Worm (Caenorhabditis elegans) whole organism, mixed stage, embryonic: ENCODE data around the gene glb-11.
A peak's percentile ranks its signal among the peaks of the same experiment; 100 is the strongest.

Experiments
- M03D4.4 ChIP-seq: sonication (generic microtip); optimal IDR thresholded peaks from 2 replicates; lab custom pipeline; 2017; ENCODE audit warnings: mild to moderate bottlenecking, missing genetic modification characterization, missing compliant biosample characterization
- bed-3 ChIP-seq: fragments of 200-800 bp; sonication (Bioruptor generic); optimal IDR thresholded peaks from 3 replicates; lab custom pipeline; 2018; ENCODE audit warnings: mild to moderate bottlenecking, missing genetic modification characterization, moderate library complexity, missing compliant biosample characterization
- blmp-1 ChIP-seq: fragments of 150-350 bp; optimal IDR thresholded peaks from 2 replicates; lab custom pipeline; 2014; ENCODE audit warnings: missing biosample characterization, missing genetic modification characterization
- ceh-39 ChIP-seq: fragments of 150-350 bp; optimal IDR thresholded peaks from 2 replicates; lab custom pipeline; 2014; ENCODE audit warnings: missing biosample characterization, missing genetic modification characterization
- ceh-43 ChIP-seq: fragments of 200-800 bp; sonication (Bioruptor generic); optimal IDR thresholded peaks from 2 replicates; lab custom pipeline; 2018; ENCODE audit warnings: mild to moderate bottlenecking, missing genetic modification characterization, moderate library complexity, missing compliant biosample characterization
- ceh-83 ChIP-seq: fragments of 200-800 bp; sonication (Bioruptor generic); optimal IDR thresholded peaks from 2 replicates; lab custom pipeline; 2018; ENCODE audit warnings: mild to moderate bottlenecking, missing genetic modification characterization, missing compliant biosample characterization
- ces-1 ChIP-seq: fragments of 150-350 bp; optimal IDR thresholded peaks from 2 replicates; lab custom pipeline; 2014; ENCODE audit warnings: missing biosample characterization, missing genetic modification reagents, missing genetic modification characterization
- cnd-1 ChIP-seq: fragments of 200-800 bp; sonication (Bioruptor generic); optimal IDR thresholded peaks from 2 replicates; lab custom pipeline; 2018; ENCODE audit warnings: mild to moderate bottlenecking, missing genetic modification characterization, missing compliant biosample characterization
- drap-1 ChIP-seq: fragments of 200-800 bp; sonication (Bioruptor generic); optimal IDR thresholded peaks from 3 replicates; lab custom pipeline; 2018; ENCODE audit warnings: mild to moderate bottlenecking, missing genetic modification characterization, missing compliant biosample characterization
- elt-3 ChIP-seq: fragments of 150-350 bp; optimal IDR thresholded peaks from 2 replicates; lab custom pipeline; 2014; ENCODE audit warnings: missing biosample characterization, missing genetic modification characterization
- flh-1 ChIP-seq: fragments of 200-800 bp; sonication (Bioruptor generic); optimal IDR thresholded peaks from 2 replicates; lab custom pipeline; 2018; ENCODE audit warnings: mild to moderate bottlenecking, missing genetic modification characterization, moderate library complexity, missing compliant biosample characterization
- ham-2 ChIP-seq: fragments of 200-800 bp; sonication (Bioruptor generic); optimal IDR thresholded peaks from 2 replicates; lab custom pipeline; 2018; ENCODE audit warnings: mild to moderate bottlenecking, missing genetic modification characterization, missing compliant biosample characterization
- hlh-1 ChIP-seq: fragments of 150-350 bp; optimal IDR thresholded peaks from 2 replicates; lab custom pipeline; 2014; ENCODE audit warnings: missing biosample characterization, missing genetic modification reagents, missing genetic modification characterization
- lin-13 ChIP-seq: fragments of 150-350 bp; optimal IDR thresholded peaks from 2 replicates; lab custom pipeline; 2014; ENCODE audit warnings: missing biosample characterization, missing genetic modification characterization
- lin-32 ChIP-seq: fragments of 200-800 bp; sonication (Bioruptor generic); optimal IDR thresholded peaks from 2 replicates; lab custom pipeline; 2018; ENCODE audit warnings: mild to moderate bottlenecking, missing genetic modification characterization, missing compliant biosample characterization
- lsy-2 ChIP-seq: fragments of 150-350 bp; optimal IDR thresholded peaks from 2 replicates; lab custom pipeline; 2014; ENCODE audit warnings: missing biosample characterization, missing genetic modification characterization
- mab-5 ChIP-seq: fragments of 150-350 bp; optimal IDR thresholded peaks from 2 replicates; lab custom pipeline; 2014; ENCODE audit warnings: missing biosample characterization, missing genetic modification characterization
- mep-1 ChIP-seq: fragments of 150-350 bp; optimal IDR thresholded peaks from 2 replicates; lab custom pipeline; 2017; ENCODE audit warnings: missing biosample characterization, missing genetic modification reagents, missing genetic modification characterization, inconsistent platforms
- mls-2 ChIP-seq: sonication (generic microtip); optimal IDR thresholded peaks from 2 replicates; lab custom pipeline; 2016; ENCODE audit warnings: mild to moderate bottlenecking, missing genetic modification characterization, moderate library complexity, missing compliant biosample characterization
- nhr-12 ChIP-seq: fragments of 150-350 bp; optimal IDR thresholded peaks from 2 replicates; lab custom pipeline; 2014; ENCODE audit warnings: missing biosample characterization, missing genetic modification characterization
- nhr-2 ChIP-seq: fragments of 150-350 bp; optimal IDR thresholded peaks from 2 replicates; lab custom pipeline; 2014; ENCODE audit warnings: missing biosample characterization, missing genetic modification characterization
- nhr-237 ChIP-seq: fragments of 150-350 bp; optimal IDR thresholded peaks from 2 replicates; lab custom pipeline; 2014; ENCODE audit warnings: missing biosample characterization, missing genetic modification characterization
- nhr-28 ChIP-seq: fragments of 150-350 bp; optimal IDR thresholded peaks from 2 replicates; lab custom pipeline; 2014; ENCODE audit warnings: missing biosample characterization, missing genetic modification characterization
- nhr-76 ChIP-seq: sonication (generic microtip); optimal IDR thresholded peaks from 2 replicates; lab custom pipeline; 2017; ENCODE audit warnings: missing biosample characterization, missing genetic modification characterization
- pha-4 ChIP-seq: fragments of 150-350 bp; optimal IDR thresholded peaks from 2 replicates; lab custom pipeline; 2018; ENCODE audit warnings: missing biosample characterization, missing genetic modification reagents, missing genetic modification characterization
- sem-2 ChIP-seq: fragments of 200-800 bp; sonication (Bioruptor generic); optimal IDR thresholded peaks from 2 replicates; lab custom pipeline; 2018; ENCODE audit warnings: mild to moderate bottlenecking, missing genetic modification characterization, missing compliant biosample characterization
- snpc-4 ChIP-seq: fragments of 150-350 bp; optimal IDR thresholded peaks from 2 replicates; lab custom pipeline; 2014; ENCODE audit warnings: missing biosample characterization, missing genetic modification characterization
- sptf-1 ChIP-seq: sonication (generic microtip); optimal IDR thresholded peaks from 2 replicates; lab custom pipeline; 2017; ENCODE audit warnings: mild to moderate bottlenecking, missing genetic modification characterization, moderate library complexity, missing compliant biosample characterization
- tbx-8 ChIP-seq: fragments of 200-800 bp; sonication (Bioruptor generic); optimal IDR thresholded peaks from 2 replicates; lab custom pipeline; 2018; ENCODE audit warnings: mild to moderate bottlenecking, missing genetic modification characterization, moderate library complexity, missing compliant biosample characterization
- unc-120 ChIP-seq: sonication (generic microtip); optimal IDR thresholded peaks from 2 replicates; lab custom pipeline; 2017; ENCODE audit warnings: missing genetic modification characterization, missing compliant biosample characterization; ENCODE audit not compliant: poor library complexity, severe bottlenecking
- unc-39 ChIP-seq: fragments of 150-350 bp; optimal IDR thresholded peaks from 2 replicates; lab custom pipeline; 2014; ENCODE audit warnings: missing biosample characterization, missing genetic modification characterization
- unc-62 ChIP-seq: fragments of 150-350 bp; optimal IDR thresholded peaks from 2 replicates; lab custom pipeline; 2014; ENCODE audit warnings: missing biosample characterization, missing genetic modification reagents, missing genetic modification characterization
- zip-8 ChIP-seq: fragments of 150-350 bp; optimal IDR thresholded peaks from 2 replicates; lab custom pipeline; 2014; ENCODE audit warnings: missing biosample characterization, missing genetic modification characterization
- ztf-11 ChIP-seq: fragments of 150-350 bp; optimal IDR thresholded peaks from 2 replicates; lab custom pipeline; 2014; ENCODE audit warnings: missing biosample characterization, missing genetic modification characterization

glb-11 gene

DNA sequence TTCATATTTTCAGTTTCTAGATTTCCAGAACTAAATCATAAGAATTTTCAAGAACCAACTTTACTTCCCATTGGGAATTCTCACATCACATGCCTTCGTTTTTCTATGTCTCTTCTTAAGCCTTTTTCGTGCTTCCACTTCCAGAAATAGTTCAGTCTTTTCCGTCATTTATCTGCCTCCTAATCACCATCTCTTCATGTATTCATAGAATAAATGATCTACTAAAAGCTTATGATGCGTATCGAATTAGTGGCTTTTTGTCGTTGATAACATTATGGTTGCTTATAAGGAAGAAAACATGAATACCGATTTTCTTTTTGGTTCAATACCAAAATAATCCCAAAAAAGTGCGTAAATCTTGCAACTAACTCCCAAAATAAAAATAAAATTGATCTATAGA is 37.2 kb downstream of the glb-11 start:
- TF ChIP-seq lsy-2 (tag; lab: Kevin White, UChicago) (no peak), unc-39 (tag; lab: Kevin White, UChicago) (no peak), nhr-76 (no peak), unc-120 (no peak), cnd-1 (tag; lab: Kevin White, UChicago) (no peak), ceh-39 (no peak), mls-2 (tag; lab: Kevin White, UChicago) (no peak), unc-62 (GFP tag; lab: Kevin White, UChicago) (no peak), nhr-2 (tag; lab: Kevin White, UChicago) (no peak), M03D4.4 (no peak), nhr-12 (tag; lab: Kevin White, UChicago) (no peak), ceh-43 (GFP tag; lab: Kevin White, UChicago) (no peak), mep-1 (tag; lab: Kevin White, UChicago) (no peak)

DNA sequence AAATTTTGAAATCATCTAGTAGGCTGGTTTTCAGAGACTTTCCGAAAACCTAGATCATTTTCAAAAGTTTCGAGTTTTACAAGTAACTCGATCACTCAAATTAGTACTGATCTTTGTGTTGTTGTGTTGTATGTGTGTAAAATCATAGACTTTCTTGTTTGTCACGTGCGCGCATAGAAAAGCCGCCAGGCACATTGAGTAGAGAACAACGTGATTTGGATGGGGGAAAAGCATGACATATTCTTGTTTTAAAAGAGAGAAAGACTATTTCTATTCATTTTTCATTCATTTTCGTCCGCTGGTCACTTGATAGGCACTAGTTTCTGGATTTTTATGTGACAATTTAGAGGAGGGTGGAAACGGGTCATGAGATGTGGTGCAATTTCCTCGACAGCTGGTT is 37.8 kb downstream of the glb-11 start:
- TF ChIP-seq ces-1 (GFP tag; lab: Kevin White, UChicago) (no peak), nhr-237 (tag; lab: Kevin White, UChicago) (no peak), mab-5 (tag; lab: Kevin White, UChicago) (no peak), nhr-28 (tag; lab: Kevin White, UChicago) (no peak), ceh-43 (GFP tag; lab: Kevin White, UChicago) (no peak)

DNA sequence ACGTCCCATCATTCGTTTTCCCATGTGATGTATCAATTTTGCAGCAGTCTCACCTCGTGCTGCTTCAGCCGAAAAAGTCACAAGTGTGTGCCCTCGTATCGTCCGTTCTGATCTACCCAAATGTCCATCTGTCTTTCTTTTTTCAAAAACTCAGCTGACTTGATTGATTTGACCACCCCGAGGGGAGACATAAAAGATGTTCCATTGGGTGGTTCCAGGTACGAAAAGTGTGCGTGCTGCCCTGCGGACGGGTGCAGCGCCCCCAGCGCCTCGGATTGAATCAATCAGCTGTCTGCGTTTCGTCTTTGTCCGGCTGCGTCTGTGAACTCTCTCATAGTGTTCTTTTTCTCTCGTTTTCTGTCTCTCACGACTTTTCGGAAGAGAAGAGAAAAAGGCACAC is 38.8 kb downstream of the glb-11 start:
- TF ChIP-seq nhr-76 (no peak), mep-1 (tag; lab: Kevin White, UChicago) (no peak), pha-4 (no peak), tbx-8 (GFP tag; lab: Kevin White, UChicago) (no peak), hlh-1 (tag; lab: Kevin White, UChicago) (peak; percentile 21), cnd-1 (tag; lab: Kevin White, UChicago) (no peak), ceh-39 (no peak), unc-62 (GFP tag; lab: Kevin White, UChicago) (peak; percentile 27), bed-3 (GFP tag; lab: Kevin White, UChicago) (no peak), flh-1 (no peak), unc-120 (peak; percentile 18), zip-8 (tag; lab: Kevin White, UChicago) (no peak), nhr-28 (tag; lab: Kevin White, UChicago) (no peak), nhr-2 (tag; lab: Kevin White, UChicago) (no peak), M03D4.4 (no peak), mls-2 (tag; lab: Kevin White, UChicago) (no peak), blmp-1 (no peak), sptf-1 (tag; lab: Kevin White, UChicago) (no peak), sem-2 (no peak), ces-1 (GFP tag; lab: Kevin White, UChicago) (peak; percentile 62), lin-13 (tag; lab: Kevin White, UChicago) (no peak), nhr-237 (tag; lab: Kevin White, UChicago) (no peak), nhr-12 (tag; lab: Kevin White, UChicago) (no peak), drap-1 (GFP tag; lab: Kevin White, UChicago) (no peak), snpc-4 (tag; lab: Kevin White, UChicago) (no peak), ztf-11 (no peak), ceh-43 (GFP tag; lab: Kevin White, UChicago) (no peak), elt-3 (tag; lab: Kevin White, UChicago) (no peak), ceh-83 (GFP tag; lab: Kevin White, UChicago) (no peak), ham-2 (GFP tag; lab: Kevin White, UChicago) (no peak), lin-32 (no peak)

DNA sequence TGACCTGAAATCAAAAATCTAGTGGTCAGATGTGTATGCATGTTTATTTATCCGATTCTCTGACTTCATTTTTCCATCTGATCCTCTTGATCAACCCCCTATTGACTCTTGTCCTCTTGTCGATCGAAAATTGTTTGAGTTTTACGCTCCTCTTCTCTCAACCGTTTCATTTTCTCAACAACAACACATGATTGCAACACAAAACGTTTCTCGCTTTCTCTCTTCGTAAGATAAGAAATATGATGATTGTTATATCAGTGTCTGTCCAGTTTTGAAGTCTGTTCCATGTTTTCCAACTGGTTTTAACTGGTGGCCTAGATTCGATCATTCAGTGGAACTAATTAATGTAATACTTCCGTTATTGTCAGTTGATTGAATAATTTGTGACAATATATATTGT is 39.9 kb downstream of the glb-11 start:
- TF ChIP-seq ceh-43 (GFP tag; lab: Kevin White, UChicago) (no peak), sptf-1 (tag; lab: Kevin White, UChicago) (no peak), lin-32 (no peak), unc-62 (GFP tag; lab: Kevin White, UChicago) (peak; percentile 34)
